Worm (Caenorhabditis elegans): ENCODE results near the gene lido-7.

ce11 chrII:2985446-2985845 is 2.7 kb upstream of the lido-7 start:
- no peak for TF ChIP-seq nhr-76 (tag; optimal IDR thresholded peaks at IDR 0.05)
- no peak for TF ChIP-seq jun-1 (tag; optimal IDR thresholded peaks at IDR 0.05)
- no peak for TF ChIP-seq zip-4 (GFP tag; optimal IDR thresholded peaks at IDR 0.05)
- no peak for TF ChIP-seq elt-3 (tag; optimal IDR thresholded peaks at IDR 0.05)
- no peak for TF ChIP-seq snpc-4 (tag; optimal IDR thresholded peaks at IDR 0.05)
- TF ChIP-seq unc-62 (GFP tag; optimal IDR thresholded peaks at IDR 0.05): no peak
- TF ChIP-seq blmp-1 (tag; optimal IDR thresholded peaks at IDR 0.05): no peak
- TF ChIP-seq rnt-1 (tag; optimal IDR thresholded peaks at IDR 0.05): no peak

Data from whole organism, L1 larva.